Worm (Caenorhabditis elegans) whole organism, L2 larva: Measurements from ENCODE around the gene str-174.
A peak's percentile ranks its signal among the peaks of the same experiment; 100 is the strongest.

Source experiments
- Y55F3AM.14 ChIP-seq: fragments of 200-800 bp; sonication (Bioruptor generic); optimal IDR thresholded peaks from 2 replicates; lab custom pipeline; 2018; ENCODE audit warnings: mild to moderate bottlenecking, missing genetic modification characterization, missing compliant biosample characterization
- aly-2 ChIP-seq: fragments of 150-350 bp; optimal IDR thresholded peaks from 2 replicates; lab custom pipeline; 2014; ENCODE audit warnings: missing biosample characterization, missing genetic modification characterization
- ceh-16 ChIP-seq: fragments of 150-350 bp; optimal IDR thresholded peaks from 2 replicates; lab custom pipeline; 2014; ENCODE audit warnings: missing biosample characterization, missing genetic modification characterization
- ceh-82 ChIP-seq: fragments of 150-350 bp; optimal IDR thresholded peaks from 2 replicates; lab custom pipeline; 2014; ENCODE audit warnings: missing biosample characterization, missing genetic modification characterization
- crh-2 ChIP-seq: sonication (generic microtip); optimal IDR thresholded peaks from 2 replicates; lab custom pipeline; 2017; ENCODE audit warnings: missing biosample characterization, missing genetic modification characterization
- dmd-4 ChIP-seq: sonication (generic microtip); optimal IDR thresholded peaks from 2 replicates; lab custom pipeline; 2017; ENCODE audit warnings: missing biosample characterization, missing genetic modification characterization
- egl-27 ChIP-seq: sonication (generic microtip); optimal IDR thresholded peaks from 3 replicates; lab custom pipeline; 2017; ENCODE audit warnings: missing biosample characterization, missing genetic modification reagents, missing genetic modification characterization
- elt-1 ChIP-seq: fragments of 150-350 bp; optimal IDR thresholded peaks from 2 replicates; lab custom pipeline; 2014; ENCODE audit warnings: missing biosample characterization, missing genetic modification characterization
- fos-1 ChIP-seq: fragments of 150-350 bp; optimal IDR thresholded peaks from 2 replicates; lab custom pipeline; 2014; ENCODE audit warnings: missing biosample characterization, missing genetic modification characterization
- lin-11 ChIP-seq: fragments of 150-350 bp; sonication (generic microtip); optimal IDR thresholded peaks from 2 replicates; lab custom pipeline; 2014; ENCODE audit warnings: missing biosample characterization, missing genetic modification characterization, inconsistent platforms, mixed read lengths
- lin-13 ChIP-seq: fragments of 150-350 bp; optimal IDR thresholded peaks from 2 replicates; lab custom pipeline; 2014; ENCODE audit warnings: missing biosample characterization, missing genetic modification reagents, missing genetic modification characterization
- lin-39 ChIP-seq: fragments of 150-350 bp; optimal IDR thresholded peaks from 2 replicates; lab custom pipeline; 2014; ENCODE audit warnings: missing biosample characterization, missing genetic modification reagents, missing genetic modification characterization
- lsy-2 ChIP-seq, 2 experiments: fragments of 150-350 bp in 1 of 2; sonication (generic microtip) in 1 of 2; optimal IDR thresholded peaks; 2 replicates each; lab custom pipeline; 2014 to 2017; ENCODE audit warnings: missing biosample characterization in 2 of 2, missing genetic modification characterization in 2 of 2
- mab-5 ChIP-seq: fragments of 150-350 bp; optimal IDR thresholded peaks from 2 replicates; lab custom pipeline; 2014; ENCODE audit warnings: missing biosample characterization, missing genetic modification characterization
- mbf-1 ChIP-seq: sonication (generic microtip); optimal IDR thresholded peaks from 2 replicates; lab custom pipeline; 2017; ENCODE audit warnings: missing biosample characterization, missing genetic modification characterization
- mdl-1 ChIP-seq, 2 experiments: fragments of 150-350 bp in 1 of 2; sonication (generic microtip) in 1 of 2; optimal IDR thresholded peaks; 2 replicates each; lab custom pipeline; 2017; ENCODE audit warnings: missing biosample characterization in 2 of 2, missing genetic modification characterization in 2 of 2
- nhr-10 ChIP-seq: sonication (generic microtip); optimal IDR thresholded peaks from 2 replicates; lab custom pipeline; 2017; ENCODE audit warnings: missing biosample characterization, missing genetic modification characterization
- nhr-11 ChIP-seq: fragments of 150-350 bp; optimal IDR thresholded peaks from 2 replicates; lab custom pipeline; 2014; ENCODE audit warnings: missing biosample characterization, missing genetic modification characterization
- nhr-129 ChIP-seq: fragments of 150-350 bp; optimal IDR thresholded peaks from 2 replicates; lab custom pipeline; 2014; ENCODE audit warnings: missing biosample characterization, missing genetic modification characterization
- nhr-21 ChIP-seq: fragments of 150-350 bp; optimal IDR thresholded peaks from 2 replicates; lab custom pipeline; 2014; ENCODE audit warnings: missing biosample characterization, missing genetic modification characterization
- nhr-237 ChIP-seq: fragments of 150-350 bp; optimal IDR thresholded peaks from 2 replicates; lab custom pipeline; 2014; ENCODE audit warnings: missing biosample characterization, missing genetic modification characterization
- nhr-25 ChIP-seq: fragments of 150-350 bp; sonication (generic microtip); optimal IDR thresholded peaks from 3 replicates; lab custom pipeline; 2014; ENCODE audit warnings: missing biosample characterization, missing genetic modification characterization
- nhr-6 ChIP-seq: fragments of 150-350 bp; optimal IDR thresholded peaks from 2 replicates; lab custom pipeline; 2014; ENCODE audit warnings: missing biosample characterization, missing genetic modification characterization
- sem-4 ChIP-seq: fragments of 150-350 bp; optimal IDR thresholded peaks from 2 replicates; lab custom pipeline; 2014; ENCODE audit warnings: missing biosample characterization, missing genetic modification reagents, missing genetic modification characterization
- skn-1 ChIP-seq: sonication (generic microtip); optimal IDR thresholded peaks from 2 replicates; lab custom pipeline; 2017; ENCODE audit warnings: missing biosample characterization, missing genetic modification characterization
- sma-3 ChIP-seq: sonication (generic microtip); optimal IDR thresholded peaks from 2 replicates; lab custom pipeline; 2016; ENCODE audit warnings: missing genetic modification reagents, missing genetic modification characterization, missing compliant biosample characterization
- sma-9 ChIP-seq, 2 experiments: fragments of 150-350 bp in 1 of 2; sonication (generic microtip) in 1 of 2; optimal IDR thresholded peaks; 2 replicates each; lab custom pipeline; 2014 to 2016; ENCODE audit warnings: missing genetic modification characterization in 2 of 2, mild to moderate bottlenecking in 1 of 2, missing biosample characterization in 1 of 2, missing compliant biosample characterization in 1 of 2, missing genetic modification reagents in 1 of 2, moderate library complexity in 1 of 2
- snpc-4 ChIP-seq: fragments of 150-350 bp; optimal IDR thresholded peaks from 2 replicates; lab custom pipeline; 2014; ENCODE audit warnings: missing biosample characterization, missing genetic modification characterization
- unc-39 ChIP-seq: fragments of 150-350 bp; optimal IDR thresholded peaks from 2 replicates; lab custom pipeline; 2014; ENCODE audit warnings: missing biosample characterization, missing genetic modification characterization
- zag-1 ChIP-seq: fragments of 150-350 bp; optimal IDR thresholded peaks from 2 replicates; lab custom pipeline; 2014; ENCODE audit warnings: missing biosample characterization, missing genetic modification characterization
- ztf-1 ChIP-seq: fragments of 200-800 bp; sonication (Bioruptor generic); conservative IDR thresholded peaks from 2 replicates; pipeline ENCODE4 v1.3.6; 2022; ENCODE audit warnings: missing genetic modification characterization, missing compliant biosample characterization

The str-174 gene

ce11 chrIV:4856195-4856594, 18.3 kb downstream of the str-174 start, which contains the start of gene Y17G9A.2:
Gene Y17G9A.2, minus strand, starts transcription at chrIV:4856295.
- TF ChIP-seq lin-13 (GFP tag; lab: Kevin White, UChicago) = no peak
- no peak for TF ChIP-seq fos-1
- no peak for TF ChIP-seq unc-39 (tag; lab: Kevin White, UChicago)
- no peak for TF ChIP-seq Y55F3AM.14 (GFP tag; lab: Kevin White, UChicago)
- TF ChIP-seq crh-2 = no peak
- no peak for TF ChIP-seq nhr-11 (tag; lab: Kevin White, UChicago)
- no peak for TF ChIP-seq mab-5 (tag; lab: Kevin White, UChicago)

DNA sequence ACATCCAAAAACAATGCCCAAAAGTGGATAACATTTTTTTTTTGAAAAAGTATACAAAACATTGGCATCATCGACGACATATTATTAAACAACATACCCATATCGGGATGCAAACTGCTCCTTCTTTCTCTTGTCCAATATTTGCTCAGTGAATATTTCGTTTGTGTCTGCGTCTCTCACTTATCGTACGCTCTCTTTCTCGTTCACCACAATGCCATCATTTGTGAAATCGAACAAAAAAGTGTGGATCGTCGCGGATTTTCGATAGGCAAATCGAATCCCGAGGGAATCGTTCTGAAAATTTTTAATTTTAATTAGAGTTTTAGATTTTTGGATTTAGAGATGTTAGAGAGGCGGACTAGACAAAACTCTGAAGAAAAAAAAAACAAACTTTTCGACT, 27.7 kb downstream of the str-174 start, which contains the start of gene tat-2:
Gene tat-2 (minus strand): TSS at position 101 of the 400 bp plus-strand sequence.
- no peak for TF ChIP-seq lin-11
- TF ChIP-seq lsy-2 (tag; optimal IDR thresholded peaks at IDR 0.05; lab: Kevin White, UChicago) = no peak
- TF ChIP-seq ceh-16 (tag; lab: Kevin White, UChicago) = no peak
- no peak for TF ChIP-seq nhr-129 (tag; lab: Kevin White, UChicago)
- TF ChIP-seq elt-1 (tag; lab: Kevin White, UChicago) = no peak
- TF ChIP-seq nhr-10 (tag; lab: Kevin White, UChicago) = no peak
- TF ChIP-seq ztf-1 (GFP tag; lab: Robert Waterston, UW) = no peak
- TF ChIP-seq lin-39 (tag; lab: Kevin White, UChicago) = no peak
- no peak for TF ChIP-seq snpc-4
- no peak for TF ChIP-seq unc-39 (tag; lab: Kevin White, UChicago)
- no peak for TF ChIP-seq zag-1 (tag; lab: Kevin White, UChicago)
- TF ChIP-seq nhr-6 (tag; lab: Kevin White, UChicago) = no peak
- TF ChIP-seq sma-9 (GFP tag; optimal IDR thresholded peaks at IDR 0.05; lab: Kevin White, UChicago) = no peak
- TF ChIP-seq sma-9 (tag; optimal IDR thresholded peaks at IDR 0.05; lab: Kevin White, UChicago) = no peak
- TF ChIP-seq, all 48 proteins: peak for 0

ce11 chrIV:4842030-4842429, 32.5 kb downstream of the str-174 start:
- TF ChIP-seq mbf-1 (tag; lab: Kevin White, UChicago) = no peak
- TF ChIP-seq nhr-21 (tag; lab: Kevin White, UChicago) = no peak
- peak; percentile 86 for TF ChIP-seq fos-1

- no peak for TF ChIP-seq lin-13 (GFP tag; lab: Kevin White, UChicago)
- no peak for TF ChIP-seq aly-2
- no peak for TF ChIP-seq fos-1
- TF ChIP-seq skn-1 (tag; lab: Kevin White, UChicago) = no peak
- TF ChIP-seq sma-3 (GFP tag; lab: Kevin White, UChicago) = no peak
- no peak for TF ChIP-seq nhr-237 (tag; lab: Kevin White, UChicago)
- TF ChIP-seq snpc-4 = no peak
Measured at ce11 chrIV:4829641-4830040, 44.9 kb downstream of the str-174 start.

ce11 chrIV:4827219-4827618, 47.3 kb downstream of the str-174 start, which contains the start of gene mpz-4:
Gene mpz-4, minus strand, starts transcription at chrIV:4827319.
- TF ChIP-seq nhr-11 (tag; lab: Kevin White, UChicago) (no peak), aly-2 (no peak), nhr-21 (tag; lab: Kevin White, UChicago) (no peak), nhr-25 (tag; lab: Kevin White, UChicago) (no peak), sem-4 (tag; lab: Kevin White, UChicago) (no peak), dmd-4 (tag; lab: Kevin White, UChicago) (no peak), snpc-4 (no peak), mdl-1 (tag; optimal IDR thresholded peaks at IDR 0.05; lab: Kevin White, UChicago) (no peak), egl-27 (tag; lab: Kevin White, UChicago) (no peak), ztf-1 (GFP tag; lab: Robert Waterston, UW) (no peak), ceh-82 (tag; lab: Kevin White, UChicago) (no peak), nhr-6 (tag; lab: Kevin White, UChicago) (no peak)
- TF ChIP-seq, all 48 proteins: peak for 0
